Worm (Caenorhabditis elegans): ENCODE data around the gene R11E3.2.
A peak's percentile ranks its signal among the peaks of the same experiment; 100 is the strongest.

The R11E3.2 gene

ce11 chrIV:4737258-4737657 lies 34.6 kb upstream of the R11E3.2 start, which contains the start of gene fbxb-78:
fbxb-78 (plus strand) TSS chrIV:4737558.
- TF ChIP-seq mdt-29 (GFP tag; IDR thresholded peaks at IDR 0.05), result no peak
- TF ChIP-seq ama-1 (optimal IDR thresholded peaks at IDR 0.05), result no peak
- no peak for TF ChIP-seq nhr-48 (tag; optimal IDR thresholded peaks at IDR 0.05)
- no peak for TF ChIP-seq T20F7.1 (GFP tag; optimal IDR thresholded peaks at IDR 0.05)
- TF ChIP-seq hif-1 (tag; optimal IDR thresholded peaks at IDR 0.05), result no peak
- TF ChIP-seq tra-1 (GFP tag; IDR thresholded peaks at IDR 0.05), result no peak
- no peak for TF ChIP-seq fkh-10 (GFP tag; optimal IDR thresholded peaks at IDR 0.05)
- TF ChIP-seq duxl-1 (tag; optimal IDR thresholded peaks at IDR 0.05; ENCODE audit: poor library complexity), result no peak
- TF ChIP-seq rbr-2 (tag; optimal IDR thresholded peaks at IDR 0.05), result no peak
- no peak for TF ChIP-seq F10B5.3 (tag; optimal IDR thresholded peaks at IDR 0.05)
- no peak for TF ChIP-seq aly-2 (tag; optimal IDR thresholded peaks at IDR 0.05)
- no peak for TF ChIP-seq mes-2 (tag; optimal IDR thresholded peaks at IDR 0.05; ENCODE audit: poor library complexity, severe bottlenecking)
- no peak for TF ChIP-seq nhr-10 (tag; optimal IDR thresholded peaks at IDR 0.05)
- TF ChIP-seq daf-16 (GFP tag; optimal IDR thresholded peaks at IDR 0.05), result no peak
- no peak for TF ChIP-seq daf-16 (tag; optimal IDR thresholded peaks at IDR 0.05)

- TF ChIP-seq F44E2.7 (GFP tag; IDR thresholded peaks at IDR 0.05) (no peak), lsy-2 (tag; optimal IDR thresholded peaks at IDR 0.05) (no peak), gei-8 (GFP tag; optimal IDR thresholded peaks at IDR 0.05) (no peak), nhr-41 (GFP tag; IDR thresholded peaks at IDR 0.05) (no peak), egl-27 (tag; optimal IDR thresholded peaks at IDR 0.05) (no peak), nhr-48 (tag; optimal IDR thresholded peaks at IDR 0.05) (no peak), nhr-10 (tag; optimal IDR thresholded peaks at IDR 0.05) (no peak), php-3 (GFP tag; IDR thresholded peaks at IDR 0.05) (no peak)
These were observed 29.4 kb upstream of the R11E3.2 start for ce11 chrIV:4742480-4742879.

ce11 chrIV:4744167-4744566 lies 27.7 kb upstream of the R11E3.2 start, which contains the start of gene hoe-1:
hoe-1 (minus strand) TSS chrIV:4744267.
- TF ChIP-seq jun-1 (tag; optimal IDR thresholded peaks at IDR 0.05) (no peak), ZK337.2 (GFP tag; IDR thresholded peaks at IDR 0.05) (no peak), F49E8.2 (tag; optimal IDR thresholded peaks at IDR 0.05; ENCODE audit: borderline replicate concordance) (no peak), ceh-62 (tag; optimal IDR thresholded peaks at IDR 0.05) (no peak), mes-2 (tag; optimal IDR thresholded peaks at IDR 0.05; ENCODE audit: poor library complexity, severe bottlenecking) (no peak), egl-43 (GFP tag; IDR thresholded peaks at IDR 0.05) (0 out of 2 replicates have a peak, but pooled peaks have one; percentile 24), lin-38 (GFP tag; IDR thresholded peaks at IDR 0.05) (peak; percentile 43; the same call in 1 of the 2 replicates), spr-1 (tag; optimal IDR thresholded peaks at IDR 0.05) (no peak), snpc-4 (tag; optimal IDR thresholded peaks at IDR 0.05) (no peak), nhr-6 (tag; optimal IDR thresholded peaks at IDR 0.05) (no peak), mxl-3 (GFP tag; optimal IDR thresholded peaks at IDR 0.05) (no peak), attf-4 (tag; optimal IDR thresholded peaks at IDR 0.05) (no peak)

ce11 chrIV:4745422-4745821 lies 26.5 kb upstream of the R11E3.2 start, which contains the start of gene timm-17B.1:
timm-17B.1 (minus strand) TSS chrIV:4745492.
- TF ChIP-seq T26A8.4 (GFP tag; IDR thresholded peaks at IDR 0.05), result peak; percentile 55; the same call in 1 of the 2 replicates
- no peak for TF ChIP-seq lin-29 (GFP tag; IDR thresholded peaks at IDR 0.05)
- peak; percentile 52 to 96 for TF ChIP-seq lsy-2 (tag; optimal IDR thresholded peaks at IDR 0.05)
- no peak for TF ChIP-seq F10B5.3 (tag; optimal IDR thresholded peaks at IDR 0.05)
- peak in 1 of 2 experiments; percentile 22 for TF ChIP-seq daf-16 (GFP tag; optimal IDR thresholded peaks at IDR 0.05)
- peak; percentile 43 for TF ChIP-seq daf-16 (tag; optimal IDR thresholded peaks at IDR 0.05)
- TF ChIP-seq nhr-11 (tag; optimal IDR thresholded peaks at IDR 0.05), result peak; percentile 22
- no peak for TF ChIP-seq nhr-111 (GFP tag; optimal IDR thresholded peaks at IDR 0.05)
- TF ChIP-seq dmd-6 (GFP tag; IDR thresholded peaks at IDR 0.05), result 0 out of 2 replicates have a peak, but pooled peaks have one; percentile 21
- no peak for TF ChIP-seq hif-1 (tag; optimal IDR thresholded peaks at IDR 0.05)
- TF ChIP-seq mes-2 (tag; optimal IDR thresholded peaks at IDR 0.05; ENCODE audit: poor library complexity, severe bottlenecking), result peak; percentile 72
- peak; percentile 66 for TF ChIP-seq hmg-1.1 (GFP tag; IDR thresholded peaks at IDR 0.05)
- no peak for TF ChIP-seq nhr-48 (tag; optimal IDR thresholded peaks at IDR 0.05)
- TF ChIP-seq attf-4 (tag; optimal IDR thresholded peaks at IDR 0.05), result no peak
- TF ChIP-seq nhr-77 (tag; optimal IDR thresholded peaks at IDR 0.05), result peak; percentile 30
- no peak for TF ChIP-seq nhr-41 (GFP tag; IDR thresholded peaks at IDR 0.05)
- TF ChIP-seq skn-1 (tag; optimal IDR thresholded peaks at IDR 0.05), result no peak
- peak; percentile 45 for TF ChIP-seq F37D6.2 (tag; optimal IDR thresholded peaks at IDR 0.05)
- no peak for TF ChIP-seq ceh-20 (GFP tag; IDR thresholded peaks at IDR 0.05)
- peak; percentile 78 for TF ChIP-seq dpl-1 (GFP tag; optimal IDR thresholded peaks at IDR 0.05)
- peak; percentile 57 for TF ChIP-seq spr-1 (tag; optimal IDR thresholded peaks at IDR 0.05)
- peak; percentile 64; the same call in 1 of the 2 replicates for TF ChIP-seq snpc-1.2 (GFP tag; IDR thresholded peaks at IDR 0.05)
- peak; percentile 57 for TF ChIP-seq hlh-11 (tag; optimal IDR thresholded peaks at IDR 0.05)
- TF ChIP-seq zag-1 (tag; optimal IDR thresholded peaks at IDR 0.05), result no peak
